Worm (Caenorhabditis elegans) whole organism, L4/young adult: Measurements from ENCODE around the gene nucb-1.

Experiments used
- W03F9.2 ChIP-seq: fragments of 150-350 bp; optimal IDR thresholded peaks from 2 replicates; lab custom pipeline; 2014; ENCODE audit warnings: missing biosample characterization, missing genetic modification characterization
- dao-5 ChIP-seq: sonication (generic microtip); optimal IDR thresholded peaks from 2 replicates; lab custom pipeline; 2016; ENCODE audit warnings: missing genotype, missing genetic modification characterization, moderate library complexity, missing compliant biosample characterization
- him-1 ChIP-seq: sonication (generic microtip); optimal IDR thresholded peaks from 2 replicates; lab custom pipeline; 2016; ENCODE audit warnings: missing genotype, missing genetic modification reagents, missing genetic modification characterization, missing compliant biosample characterization

nucb-1 gene

ce11 chrX:10197204-10197756 lies at the start of gene nucb-1:
TSS of gene nucb-1 (plus strand) at chrX:10197706.
- TF ChIP-seq W03F9.2 (peak; percentile 40), dao-5 (tag; lab: Kevin White, UChicago) (no peak)

- TF ChIP-seq W03F9.2 (peak; percentile 18), dao-5 (tag; lab: Kevin White, UChicago) (no peak)
Measured at ce11 chrX:10148235-10148872, 49.2 kb upstream of the nucb-1 start.

ce11 chrX:10150918-10151317 lies 46.6 kb upstream of the nucb-1 start:
- no peak for TF ChIP-seq him-1 (tag; lab: Kevin White, UChicago)
- TF ChIP-seq W03F9.2: no peak
- TF ChIP-seq dao-5 (tag; lab: Kevin White, UChicago): no peak

ce11 chrX:10154317-10154942 lies 43.1 kb upstream of the nucb-1 start, which contains the start of gene F09B9.5:
TSS of gene F09B9.5 (plus strand) at chrX:10154817.
- peak; percentile 10 for TF ChIP-seq him-1 (tag; lab: Kevin White, UChicago)
- TF ChIP-seq dao-5 (tag; lab: Kevin White, UChicago): no peak

- TF ChIP-seq dao-5 (tag; lab: Kevin White, UChicago): no peak
- no peak for TF ChIP-seq him-1 (tag; lab: Kevin White, UChicago)
- no peak for TF ChIP-seq W03F9.2
Measured at ce11 chrX:10155127-10155526, 42.4 kb upstream of the nucb-1 start.

ce11 chrX:10158716-10159115 lies 38.8 kb upstream of the nucb-1 start, which contains the start of gene erd-2.1:
TSS of gene erd-2.1 (minus strand) at chrX:10158829.
- TF ChIP-seq W03F9.2: no peak
- TF ChIP-seq him-1 (tag; lab: Kevin White, UChicago): peak; percentile 69

ce11 chrX:10160097-10160677 lies 37.3 kb upstream of the nucb-1 start, which contains the start of gene F09B9.4:
TSS of gene F09B9.4 (plus strand) at chrX:10160627.
- TF ChIP-seq dao-5 (tag; lab: Kevin White, UChicago) (no peak), W03F9.2 (no peak), him-1 (tag; lab: Kevin White, UChicago) (no peak)

- TF ChIP-seq dao-5 (tag; lab: Kevin White, UChicago): no peak
- TF ChIP-seq him-1 (tag; lab: Kevin White, UChicago): no peak
- TF ChIP-seq W03F9.2: no peak
Measured at ce11 chrX:10162476-10162875, 35.0 kb upstream of the nucb-1 start.

- TF ChIP-seq dao-5 (tag; lab: Kevin White, UChicago) (no peak), him-1 (tag; lab: Kevin White, UChicago) (no peak), W03F9.2 (no peak)
Measured at ce11 chrX:10163212-10163611, 34.3 kb upstream of the nucb-1 start.

- no peak for TF ChIP-seq him-1 (tag; lab: Kevin White, UChicago)
- no peak for TF ChIP-seq W03F9.2
- no peak for TF ChIP-seq dao-5 (tag; lab: Kevin White, UChicago)
Measured at ce11 chrX:10167005-10167404, 30.5 kb upstream of the nucb-1 start, which contains the start of gene rnp-9. TSS of gene rnp-9 (plus strand) at chrX:10167305.

- TF ChIP-seq dao-5 (tag; lab: Kevin White, UChicago): no peak
- TF ChIP-seq him-1 (tag; lab: Kevin White, UChicago): no peak
- TF ChIP-seq W03F9.2: no peak
Measured at ce11 chrX:10168534-10168933, 29.0 kb upstream of the nucb-1 start.

ce11 chrX:10170598-10170997 lies 26.9 kb upstream of the nucb-1 start:
- no peak for TF ChIP-seq dao-5 (tag; lab: Kevin White, UChicago)
- no peak for TF ChIP-seq him-1 (tag; lab: Kevin White, UChicago)
- TF ChIP-seq W03F9.2: no peak

ce11 chrX:10172004-10172584 lies 25.4 kb upstream of the nucb-1 start, which contains the start of gene C07A4.2:
TSS of gene C07A4.2 (plus strand) at chrX:10172198.
- TF ChIP-seq dao-5 (tag; lab: Kevin White, UChicago) (no peak), W03F9.2 (no peak)

ce11 chrX:10174683-10175082 lies 22.8 kb upstream of the nucb-1 start, which contains the start of gene C07A4.3:
TSS of gene C07A4.3 (plus strand) at chrX:10174983.
- no peak for TF ChIP-seq him-1 (tag; lab: Kevin White, UChicago)
- no peak for TF ChIP-seq W03F9.2
- no peak for TF ChIP-seq dao-5 (tag; lab: Kevin White, UChicago)
